Worm (Caenorhabditis elegans) whole organism, mixed stage, embryonic: ENCODE data around the gene C06E4.5.

Experiments
- M03D4.4 ChIP-seq: sonication (generic microtip); optimal IDR thresholded peaks from 2 replicates; lab custom pipeline; 2017; ENCODE audit warnings: mild to moderate bottlenecking, missing genetic modification characterization, missing compliant biosample characterization
- bed-3 ChIP-seq: fragments of 200-800 bp; sonication (Bioruptor generic); optimal IDR thresholded peaks from 3 replicates; lab custom pipeline; 2018; ENCODE audit warnings: mild to moderate bottlenecking, missing genetic modification characterization, moderate library complexity, missing compliant biosample characterization
- blmp-1 ChIP-seq: fragments of 150-350 bp; optimal IDR thresholded peaks from 2 replicates; lab custom pipeline; 2014; ENCODE audit warnings: missing biosample characterization, missing genetic modification characterization
- ceh-39 ChIP-seq: fragments of 150-350 bp; optimal IDR thresholded peaks from 2 replicates; lab custom pipeline; 2014; ENCODE audit warnings: missing biosample characterization, missing genetic modification characterization
- ceh-43 ChIP-seq: fragments of 200-800 bp; sonication (Bioruptor generic); optimal IDR thresholded peaks from 2 replicates; lab custom pipeline; 2018; ENCODE audit warnings: mild to moderate bottlenecking, missing genetic modification characterization, moderate library complexity, missing compliant biosample characterization
- ceh-83 ChIP-seq: fragments of 200-800 bp; sonication (Bioruptor generic); optimal IDR thresholded peaks from 2 replicates; lab custom pipeline; 2018; ENCODE audit warnings: mild to moderate bottlenecking, missing genetic modification characterization, missing compliant biosample characterization
- ces-1 ChIP-seq: fragments of 150-350 bp; optimal IDR thresholded peaks from 2 replicates; lab custom pipeline; 2014; ENCODE audit warnings: missing biosample characterization, missing genetic modification reagents, missing genetic modification characterization
- cnd-1 ChIP-seq: fragments of 200-800 bp; sonication (Bioruptor generic); optimal IDR thresholded peaks from 2 replicates; lab custom pipeline; 2018; ENCODE audit warnings: mild to moderate bottlenecking, missing genetic modification characterization, missing compliant biosample characterization
- elt-3 ChIP-seq: fragments of 150-350 bp; optimal IDR thresholded peaks from 2 replicates; lab custom pipeline; 2014; ENCODE audit warnings: missing biosample characterization, missing genetic modification characterization
- flh-1 ChIP-seq: fragments of 200-800 bp; sonication (Bioruptor generic); optimal IDR thresholded peaks from 2 replicates; lab custom pipeline; 2018; ENCODE audit warnings: mild to moderate bottlenecking, missing genetic modification characterization, moderate library complexity, missing compliant biosample characterization
- hlh-1 ChIP-seq: fragments of 150-350 bp; optimal IDR thresholded peaks from 2 replicates; lab custom pipeline; 2014; ENCODE audit warnings: missing biosample characterization, missing genetic modification reagents, missing genetic modification characterization
- lin-13 ChIP-seq: fragments of 150-350 bp; optimal IDR thresholded peaks from 2 replicates; lab custom pipeline; 2014; ENCODE audit warnings: missing biosample characterization, missing genetic modification characterization
- lin-32 ChIP-seq: fragments of 200-800 bp; sonication (Bioruptor generic); optimal IDR thresholded peaks from 2 replicates; lab custom pipeline; 2018; ENCODE audit warnings: mild to moderate bottlenecking, missing genetic modification characterization, missing compliant biosample characterization
- lsy-2 ChIP-seq: fragments of 150-350 bp; optimal IDR thresholded peaks from 2 replicates; lab custom pipeline; 2014; ENCODE audit warnings: missing biosample characterization, missing genetic modification characterization
- mab-5 ChIP-seq: fragments of 150-350 bp; optimal IDR thresholded peaks from 2 replicates; lab custom pipeline; 2014; ENCODE audit warnings: missing biosample characterization, missing genetic modification characterization
- mep-1 ChIP-seq: fragments of 150-350 bp; optimal IDR thresholded peaks from 2 replicates; lab custom pipeline; 2017; ENCODE audit warnings: missing biosample characterization, missing genetic modification reagents, missing genetic modification characterization, inconsistent platforms
- mls-2 ChIP-seq: sonication (generic microtip); optimal IDR thresholded peaks from 2 replicates; lab custom pipeline; 2016; ENCODE audit warnings: mild to moderate bottlenecking, missing genetic modification characterization, moderate library complexity, missing compliant biosample characterization
- nhr-12 ChIP-seq: fragments of 150-350 bp; optimal IDR thresholded peaks from 2 replicates; lab custom pipeline; 2014; ENCODE audit warnings: missing biosample characterization, missing genetic modification characterization
- nhr-237 ChIP-seq: fragments of 150-350 bp; optimal IDR thresholded peaks from 2 replicates; lab custom pipeline; 2014; ENCODE audit warnings: missing biosample characterization, missing genetic modification characterization
- nhr-28 ChIP-seq: fragments of 150-350 bp; optimal IDR thresholded peaks from 2 replicates; lab custom pipeline; 2014; ENCODE audit warnings: missing biosample characterization, missing genetic modification characterization
- nhr-76 ChIP-seq: sonication (generic microtip); optimal IDR thresholded peaks from 2 replicates; lab custom pipeline; 2017; ENCODE audit warnings: missing biosample characterization, missing genetic modification characterization
- pha-4 ChIP-seq: fragments of 150-350 bp; optimal IDR thresholded peaks from 2 replicates; lab custom pipeline; 2018; ENCODE audit warnings: missing biosample characterization, missing genetic modification reagents, missing genetic modification characterization
- sem-2 ChIP-seq: fragments of 200-800 bp; sonication (Bioruptor generic); optimal IDR thresholded peaks from 2 replicates; lab custom pipeline; 2018; ENCODE audit warnings: mild to moderate bottlenecking, missing genetic modification characterization, missing compliant biosample characterization
- sptf-1 ChIP-seq: sonication (generic microtip); optimal IDR thresholded peaks from 2 replicates; lab custom pipeline; 2017; ENCODE audit warnings: mild to moderate bottlenecking, missing genetic modification characterization, moderate library complexity, missing compliant biosample characterization
- tbx-8 ChIP-seq: fragments of 200-800 bp; sonication (Bioruptor generic); optimal IDR thresholded peaks from 2 replicates; lab custom pipeline; 2018; ENCODE audit warnings: mild to moderate bottlenecking, missing genetic modification characterization, moderate library complexity, missing compliant biosample characterization
- unc-120 ChIP-seq: sonication (generic microtip); optimal IDR thresholded peaks from 2 replicates; lab custom pipeline; 2017; ENCODE audit warnings: missing genetic modification characterization, missing compliant biosample characterization; ENCODE audit not compliant: poor library complexity, severe bottlenecking
- unc-39 ChIP-seq: fragments of 150-350 bp; optimal IDR thresholded peaks from 2 replicates; lab custom pipeline; 2014; ENCODE audit warnings: missing biosample characterization, missing genetic modification characterization
- unc-62 ChIP-seq: fragments of 150-350 bp; optimal IDR thresholded peaks from 2 replicates; lab custom pipeline; 2014; ENCODE audit warnings: missing biosample characterization, missing genetic modification reagents, missing genetic modification characterization
- ztf-11 ChIP-seq: fragments of 150-350 bp; optimal IDR thresholded peaks from 2 replicates; lab custom pipeline; 2014; ENCODE audit warnings: missing biosample characterization, missing genetic modification characterization

C06E4.5 gene

ce11 chrIV:7219398-7220087, 35.2 kb upstream of the C06E4.5 start, which contains the start of the genes glb-23 and R13A1.1:
glb-23 (minus strand) TSS chrIV:7219498.
R13A1.1 (plus strand) TSS chrIV:7220037.
- TF ChIP-seq nhr-12 (tag; lab: Kevin White, UChicago) = no peak
- no peak for TF ChIP-seq sem-2

DNA sequence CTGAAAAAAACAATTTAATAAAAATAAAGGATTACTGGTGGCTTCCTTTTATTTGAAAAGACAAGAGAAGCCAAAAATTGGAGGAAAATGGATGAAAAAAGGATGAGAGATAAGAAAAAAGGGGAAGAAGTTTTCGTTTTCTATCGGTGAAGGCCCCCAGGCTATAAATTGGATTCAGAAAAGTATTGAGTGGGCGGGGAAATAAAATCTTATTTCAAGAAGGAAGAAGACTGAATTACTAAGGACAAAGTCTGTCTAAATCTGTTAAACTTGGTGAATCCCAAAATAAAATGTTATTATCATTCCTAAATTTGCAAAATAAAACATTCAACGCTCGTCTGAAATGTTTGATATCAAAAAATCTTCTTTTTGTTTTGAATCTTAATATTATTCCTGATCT, 32.7 kb upstream of the C06E4.5 start:
- peak; percentile 57 for TF ChIP-seq ces-1 (GFP tag; lab: Kevin White, UChicago)
- no peak for TF ChIP-seq lsy-2 (tag; lab: Kevin White, UChicago)

DNA sequence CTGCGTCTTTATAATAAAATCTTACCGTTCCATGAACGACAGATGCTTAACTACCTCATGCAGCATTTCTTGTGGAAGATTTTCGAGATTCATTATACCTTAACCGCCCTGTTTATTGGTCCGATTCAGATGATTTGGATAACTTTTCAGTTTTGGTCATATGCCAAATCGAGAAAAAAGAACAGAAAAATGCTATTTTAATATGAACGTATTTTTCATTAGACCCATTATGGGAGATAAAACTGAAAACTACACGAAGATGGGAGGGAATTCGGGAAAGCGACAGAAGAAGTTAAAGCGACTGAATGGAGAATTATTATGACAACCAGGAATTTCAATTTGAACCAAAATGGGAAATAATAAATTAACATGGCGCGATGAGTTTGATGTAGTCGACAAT, 27.7 kb upstream of the C06E4.5 start, which contains the start of gene R13A1.10:
Gene R13A1.10 (minus strand): TSS at position 101 of the 400 bp plus-strand sequence.
- TF ChIP-seq nhr-12 (tag; lab: Kevin White, UChicago) (no peak), pha-4 (tag; lab: Kevin White, UChicago) (no peak), elt-3 (tag; lab: Kevin White, UChicago) (no peak), unc-39 (tag; lab: Kevin White, UChicago) (no peak)
- TF ChIP-seq, all 35 proteins: peak for 0

DNA sequence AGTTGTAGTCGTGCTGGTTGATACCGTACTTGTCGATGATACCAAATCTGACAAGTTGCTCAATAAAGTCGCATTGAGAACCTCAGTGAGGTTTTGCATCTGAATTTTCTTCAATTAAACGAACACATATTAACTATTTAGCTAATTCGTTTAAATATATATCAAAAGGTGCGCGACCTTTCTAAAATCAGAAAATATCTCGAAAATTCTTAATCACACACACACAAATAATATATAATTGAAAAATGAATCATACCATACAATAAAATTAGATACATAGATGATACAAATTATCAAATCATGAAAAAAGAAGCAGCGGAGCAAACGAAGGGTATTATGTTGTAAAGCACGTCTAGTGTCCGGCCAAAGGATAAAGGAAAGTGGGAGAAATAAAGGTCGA, 26.6 kb upstream of the C06E4.5 start, which contains the start of gene D2024.5:
Gene D2024.5 (minus strand): TSS at position 101 of the 400 bp plus-strand sequence.
- TF ChIP-seq nhr-76 (tag; lab: Kevin White, UChicago) (no peak), M03D4.4 (no peak), tbx-8 (GFP tag; lab: Kevin White, UChicago) (no peak), pha-4 (tag; lab: Kevin White, UChicago) (no peak), flh-1 (GFP tag; lab: Kevin White, UChicago) (no peak), unc-120 (no peak), unc-62 (no peak), ceh-43 (GFP tag; lab: Kevin White, UChicago) (no peak), unc-39 (tag; lab: Kevin White, UChicago) (no peak), mab-5 (tag; lab: Kevin White, UChicago) (no peak), ceh-83 (GFP tag; lab: Kevin White, UChicago) (no peak), cnd-1 (tag; lab: Kevin White, UChicago) (no peak), ztf-11 (tag; lab: Kevin White, UChicago) (no peak), bed-3 (GFP tag; lab: Kevin White, UChicago) (no peak)

DNA sequence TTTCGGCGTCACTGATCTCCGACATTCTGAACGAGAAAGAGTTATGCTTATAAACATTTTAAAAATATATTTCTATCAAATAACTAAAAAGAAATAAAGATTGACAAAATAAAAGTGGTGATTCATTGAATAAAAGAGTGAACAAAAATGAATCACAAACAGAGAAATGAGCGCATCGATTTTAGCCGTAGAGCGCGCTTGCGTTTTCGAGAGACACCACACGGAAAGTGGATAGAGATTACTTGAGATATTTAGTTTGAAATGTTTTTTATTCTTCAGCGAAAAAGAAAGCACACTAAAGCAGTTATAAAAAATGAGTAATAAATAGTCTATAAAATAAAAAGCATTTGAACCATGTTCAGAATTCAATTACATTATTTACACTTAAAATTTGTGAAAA, 24.6 kb upstream of the C06E4.5 start, which contains the start of gene cap-1:
Gene cap-1 (minus strand): TSS at position 26 of the 400 bp plus-strand sequence.
- TF ChIP-seq lin-32 (GFP tag; lab: Kevin White, UChicago) (no peak), ceh-39 (tag; lab: Kevin White, UChicago) (peak; percentile 65), lin-13 (tag; lab: Kevin White, UChicago) (peak; percentile 54), ces-1 (GFP tag; lab: Kevin White, UChicago) (peak; percentile 70), pha-4 (tag; lab: Kevin White, UChicago) (peak; percentile 36), mep-1 (tag; lab: Kevin White, UChicago) (peak; percentile 78), hlh-1 (tag; lab: Kevin White, UChicago) (peak; percentile 47), lsy-2 (tag; lab: Kevin White, UChicago) (peak; percentile 60), sptf-1 (tag; lab: Kevin White, UChicago) (peak; percentile 13), mls-2 (peak; percentile 11), nhr-237 (tag; lab: Kevin White, UChicago) (peak; percentile 38), blmp-1 (tag; lab: Kevin White, UChicago) (no peak), cnd-1 (tag; lab: Kevin White, UChicago) (no peak)
- TF ChIP-seq, all 35 proteins: peak for 10

DNA sequence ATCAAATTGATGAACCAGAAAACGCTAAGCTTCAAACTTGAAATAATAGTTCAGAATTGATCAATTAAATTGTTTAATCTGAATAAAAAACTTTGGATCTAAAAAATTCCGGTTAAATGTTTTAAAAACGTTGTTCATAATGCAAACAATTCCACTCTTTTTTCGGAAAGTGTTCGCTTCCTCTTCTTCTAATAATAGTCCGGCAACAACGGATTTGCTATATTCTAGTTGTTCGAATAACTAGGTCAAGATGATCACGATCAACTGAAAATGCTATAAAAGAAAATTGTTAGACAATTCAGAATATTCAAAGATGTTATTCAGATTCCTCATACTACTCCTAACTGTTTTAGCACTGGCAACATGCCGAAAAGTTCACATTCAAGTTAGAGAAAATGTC, 23.9 kb upstream of the C06E4.5 start, which contains the start of gene D2024.4:
Gene D2024.4 (plus strand): TSS at position 301 of the 400 bp plus-strand sequence.
- no peak for TF ChIP-seq ceh-43 (GFP tag; lab: Kevin White, UChicago)
- TF ChIP-seq nhr-12 (tag; lab: Kevin White, UChicago) = no peak
- TF ChIP-seq unc-39 (tag; lab: Kevin White, UChicago) = no peak
- no peak for TF ChIP-seq sptf-1 (tag; lab: Kevin White, UChicago)
- TF ChIP-seq mls-2 = no peak
- no peak for TF ChIP-seq tbx-8 (GFP tag; lab: Kevin White, UChicago)
- no peak for TF ChIP-seq unc-62
- TF ChIP-seq cnd-1 (tag; lab: Kevin White, UChicago) = no peak
- TF ChIP-seq ceh-39 (tag; lab: Kevin White, UChicago) = no peak
- TF ChIP-seq blmp-1 (tag; lab: Kevin White, UChicago) = no peak
- no peak for TF ChIP-seq ztf-11 (tag; lab: Kevin White, UChicago)
- no peak for TF ChIP-seq nhr-28
